Fruit fly (Drosophila melanogaster) whole organism: ENCODE measurements around the gene gpp.

Experiments used
- CG8478 ChIP-seq: fragments of >200 bp; optimal IDR thresholded peaks from 2 replicates; lab custom pipeline; 2018; ENCODE audit warnings: inconsistent platforms
- Dll ChIP-seq: fragments of >200 bp; optimal IDR thresholded peaks from 2 replicates; lab custom pipeline; 2017
- EcR ChIP-seq, 2 experiments: fragments of >200 bp; optimal IDR thresholded peaks; 2 replicates each; lab custom pipeline; 2017; ENCODE audit warnings: missing biosample characterization in 2 of 2, missing genetic modification characterization in 2 of 2, missing genetic modification reagents in 2 of 2
- pan ChIP-seq: fragments of >200 bp; optimal IDR thresholded peaks from 2 replicates; lab custom pipeline; 2017
- psq ChIP-seq: fragments of >200 bp; optimal IDR thresholded peaks from 2 replicates; lab custom pipeline; 2017
- usp ChIP-seq: fragments of >200 bp; optimal IDR thresholded peaks from 2 replicates; lab custom pipeline; 2017; ENCODE audit warnings: missing biosample characterization, missing genetic modification characterization, mixed read lengths

Gene gpp

dm6 chr3R:6467646-6468350, 61.1 kb downstream of the gpp start:
- TF ChIP-seq psq (lab: Kevin White, UChicago) (no peak), EcR (GFP tag; optimal IDR thresholded peaks at IDR 0.05; lab: Kevin White, UChicago) (no peak), CG8478 (lab: Kevin White, UChicago) (no peak), Dll (lab: Kevin White, UChicago) (no peak), pan (no peak), usp (GFP tag; lab: Kevin White, UChicago) (no peak)

DNA sequence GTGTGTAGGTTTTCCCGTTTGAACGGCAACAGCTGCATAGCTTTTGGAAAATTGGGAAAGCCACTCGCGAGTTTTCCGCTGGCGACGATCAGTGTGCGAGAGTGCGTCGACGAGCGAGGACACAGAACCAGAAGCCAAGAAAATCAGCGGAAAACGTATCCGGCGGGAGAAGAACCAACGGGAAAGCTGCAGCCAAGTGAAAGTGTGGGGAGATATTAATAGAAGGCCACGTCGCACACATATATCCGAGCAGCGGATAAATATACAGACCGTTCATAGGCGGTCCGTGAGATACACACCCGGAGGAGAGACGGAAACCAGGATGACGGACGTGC, 61.7 kb downstream of the gpp start, which contains the start of gene Neurochondrin:
Gene Neurochondrin, plus strand, starts transcription at position 87 of the 335 bp plus-strand sequence.
- TF ChIP-seq Dll (lab: Kevin White, UChicago) (no peak), pan (no peak), psq (lab: Kevin White, UChicago) (no peak), CG8478 (lab: Kevin White, UChicago) (no peak), EcR (GFP tag; optimal IDR thresholded peaks at IDR 0.05; lab: Kevin White, UChicago) (no peak), usp (GFP tag; lab: Kevin White, UChicago) (no peak)

dm6 chr3R:6474430-6474829, 67.8 kb downstream of the gpp start:
- TF ChIP-seq EcR (GFP tag; optimal IDR thresholded peaks at IDR 0.05; lab: Kevin White, UChicago) (no peak), Dll (lab: Kevin White, UChicago) (peak; percentile 17)

DNA sequence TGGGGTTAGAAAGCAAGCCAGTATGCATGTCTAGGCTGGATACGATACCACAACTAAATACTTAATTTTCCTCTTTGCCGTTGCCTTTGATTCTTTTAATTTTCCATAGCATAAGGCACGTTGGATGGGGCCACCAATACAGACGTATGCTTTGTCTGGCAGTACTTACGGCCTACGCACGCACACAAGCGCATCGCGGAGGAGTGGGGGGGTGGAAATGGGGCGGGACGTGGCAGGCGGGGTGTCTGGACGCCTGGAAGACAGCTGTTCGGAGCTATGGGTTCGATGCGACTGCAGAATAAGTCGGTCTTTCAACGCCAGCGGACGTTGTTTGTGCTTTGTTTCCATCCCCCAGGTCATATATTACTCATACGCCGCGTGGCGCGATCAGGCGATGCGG, 69.8 kb downstream of the gpp start:
- no peak for TF ChIP-seq pan
- TF ChIP-seq CG8478 (lab: Kevin White, UChicago), result no peak
- no peak for TF ChIP-seq EcR (GFP tag; optimal IDR thresholded peaks at IDR 0.05; lab: Kevin White, UChicago)
- no peak for TF ChIP-seq psq (lab: Kevin White, UChicago)
- TF ChIP-seq Dll (lab: Kevin White, UChicago), result no peak
- no peak for TF ChIP-seq usp (GFP tag; lab: Kevin White, UChicago)

- TF ChIP-seq usp (GFP tag; lab: Kevin White, UChicago) (no peak), pan (no peak), Dll (lab: Kevin White, UChicago) (no peak), CG8478 (lab: Kevin White, UChicago) (no peak), psq (lab: Kevin White, UChicago) (no peak), EcR (GFP tag; optimal IDR thresholded peaks at IDR 0.05; lab: Kevin White, UChicago) (no peak)
These were observed 71.3 kb downstream of the gpp start, which contains the start of gene CG15186 for dm6 chr3R:6477877-6478361. CG15186 (plus strand) TSS chr3R:6478311.

dm6 chr3R:6481740-6482443, 75.2 kb downstream of the gpp start:
- TF ChIP-seq pan, result no peak

DNA sequence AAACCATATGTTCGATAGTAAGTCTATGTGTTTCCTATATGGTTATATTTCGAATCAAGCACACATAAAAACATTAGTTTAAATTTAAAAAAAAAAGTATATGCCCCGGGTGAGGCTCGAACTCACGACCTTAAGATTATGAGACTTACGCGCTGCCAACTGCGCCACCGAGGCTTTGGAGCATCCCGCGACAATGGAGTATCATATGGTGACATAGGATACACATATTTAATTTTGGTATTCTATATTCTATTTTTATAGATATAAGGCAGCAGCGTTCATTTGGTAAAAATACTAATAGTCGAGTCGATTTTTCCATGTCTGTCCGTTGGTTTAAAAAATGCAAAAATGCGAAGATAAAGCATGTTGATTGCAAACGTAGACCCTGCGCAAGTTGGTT, 89.3 kb downstream of the gpp start:
- TF ChIP-seq pan (no peak), usp (GFP tag; lab: Kevin White, UChicago) (no peak), EcR (GFP tag; optimal IDR thresholded peaks at IDR 0.05; lab: Kevin White, UChicago) (no peak), psq (lab: Kevin White, UChicago) (no peak), CG8478 (lab: Kevin White, UChicago) (no peak), Dll (lab: Kevin White, UChicago) (no peak)
